Fruit fly (Drosophila melanogaster) whole organism, embryonic: ENCODE data around the gene TFAM.

Experiments used
- Abd-B ChIP-seq: fragments of 200-800 bp; sonication (Bioruptor generic); optimal IDR thresholded peaks from 2 replicates; lab custom pipeline; 2018; ENCODE audit warnings: missing biosample characterization, mild to moderate bottlenecking, missing genetic modification characterization, moderate library complexity
- Adf1 ChIP-seq: fragments of 200-800 bp; sonication (Bioruptor generic); IDR thresholded peaks from 2 replicates; pipeline ENCODE4 v1.3.6; 2022; ENCODE audit warnings: missing biosample characterization, missing genetic modification characterization
- Antp ChIP-seq: fragments of 200-800 bp; sonication (Bioruptor generic); optimal IDR thresholded peaks from 3 replicates; lab custom pipeline; 2016; ENCODE audit warnings: missing biosample characterization, missing genetic modification characterization
- Atf-2 ChIP-seq: fragments of 200-800 bp; sonication (Bioruptor generic); optimal IDR thresholded peaks from 2 replicates; lab custom pipeline; 2016; ENCODE audit warnings: missing biosample characterization, missing genetic modification characterization
- CG10321 ChIP-seq: fragments of 200-800 bp; sonication (Bioruptor generic); IDR thresholded peaks from 2 replicates; pipeline ENCODE4 v1.3.6; 2022; ENCODE audit warnings: missing biosample characterization, missing genetic modification characterization
- CG11085 ChIP-seq: fragments of 200-800 bp; sonication (Bioruptor generic); IDR thresholded peaks from 2 replicates; pipeline ENCODE4 v1.3.6; 2022; ENCODE audit warnings: missing biosample characterization, missing genetic modification characterization
- CG11093 ChIP-seq: fragments of 200-800 bp; sonication (Bioruptor generic); IDR thresholded peaks from 3 replicates; pipeline ENCODE4 v1.3.6; 2022; ENCODE audit warnings: missing biosample characterization, missing genetic modification characterization
- CG11398 ChIP-seq: fragments of 200-800 bp; sonication (Bioruptor generic); optimal IDR thresholded peaks from 2 replicates; lab custom pipeline; 2016; ENCODE audit warnings: missing biosample characterization, missing genetic modification characterization
- CG11696 ChIP-seq: fragments of 200-800 bp; sonication (Bioruptor generic); IDR thresholded peaks from 2 replicates; pipeline ENCODE4 v1.3.6; 2022; ENCODE audit warnings: missing biosample characterization, missing genetic modification characterization
- CG13775 ChIP-seq: fragments of 200-800 bp; sonication (Bioruptor generic); optimal IDR thresholded peaks from 3 replicates; lab custom pipeline; 2017; ENCODE audit warnings: missing biosample characterization, mild to moderate bottlenecking, missing genetic modification characterization
- CG16779 ChIP-seq: fragments of 200-800 bp; sonication (Bioruptor generic); IDR thresholded peaks from 2 replicates; pipeline ENCODE4 v1.3.6; 2022; ENCODE audit warnings: missing biosample characterization, missing genetic modification characterization
- CG18476 ChIP-seq: fragments of 200-800 bp; sonication (Bioruptor generic); optimal IDR thresholded peaks from 2 replicates; lab custom pipeline; 2016; ENCODE audit warnings: missing biosample characterization, mild to moderate bottlenecking, missing genetic modification characterization
- CG2199 ChIP-seq: fragments of 200-800 bp; sonication (Bioruptor generic); IDR thresholded peaks from 3 replicates; pipeline ENCODE4 v1.3.6; 2022; ENCODE audit warnings: missing biosample characterization, missing genetic modification characterization
- CG31224 ChIP-seq: fragments of 200-800 bp; sonication (Bioruptor generic); IDR thresholded peaks from 2 replicates; pipeline ENCODE4 v1.3.6; 2022; ENCODE audit warnings: missing biosample characterization, missing genetic modification characterization
- CG31441 ChIP-seq: fragments of 200-800 bp; sonication (Bioruptor generic); IDR thresholded peaks from 2 replicates; pipeline ENCODE4 v1.3.6; 2022; ENCODE audit warnings: missing biosample characterization, missing genetic modification characterization
- CG4360 ChIP-seq: fragments of 200-800 bp; sonication (Bioruptor generic); IDR thresholded peaks from 2 replicates; pipeline ENCODE4 v1.3.6; 2022; ENCODE audit warnings: missing biosample characterization, missing genetic modification characterization
- CG4424 ChIP-seq: fragments of 200-800 bp; sonication (Bioruptor generic); optimal IDR thresholded peaks from 3 replicates; lab custom pipeline; 2016; ENCODE audit warnings: missing biosample characterization, missing genetic modification characterization
- CG4707 ChIP-seq: fragments of 200-800 bp; sonication (Bioruptor generic); optimal IDR thresholded peaks from 2 replicates; lab custom pipeline; 2018; ENCODE audit warnings: missing biosample characterization, mild to moderate bottlenecking, missing genetic modification characterization, moderate library complexity
- CG4820 ChIP-seq: fragments of 200-800 bp; sonication (Bioruptor generic); optimal IDR thresholded peaks from 3 replicates; lab custom pipeline; 2016; ENCODE audit warnings: missing biosample characterization, missing genetic modification characterization
- CG6683 ChIP-seq: fragments of 200-800 bp; sonication (Bioruptor generic); optimal IDR thresholded peaks from 2 replicates; lab custom pipeline; 2017; ENCODE audit warnings: missing biosample characterization, mild to moderate bottlenecking, missing genetic modification characterization, missing genetic modification reagents
- CG6813 ChIP-seq: fragments of 200-800 bp; sonication (Bioruptor generic); optimal IDR thresholded peaks from 2 replicates; lab custom pipeline; 2017; ENCODE audit warnings: missing biosample characterization, missing genetic modification characterization, mild to moderate bottlenecking, moderate library complexity, missing genetic modification reagents
- CG7372 ChIP-seq: fragments of 200-800 bp; sonication (Bioruptor generic); IDR thresholded peaks from 2 replicates; pipeline ENCODE4 v1.3.6; 2022; ENCODE audit warnings: missing biosample characterization, missing genetic modification characterization
- CG9215 ChIP-seq: fragments of 200-800 bp; sonication (Bioruptor generic); IDR thresholded peaks from 2 replicates; pipeline ENCODE4 v1.3.6; 2022; ENCODE audit warnings: missing biosample characterization, missing genetic modification characterization
- CG9797 ChIP-seq: fragments of 200-800 bp; sonication (Bioruptor generic); optimal IDR thresholded peaks from 3 replicates; lab custom pipeline; 2018; ENCODE audit warnings: missing biosample characterization, mild to moderate bottlenecking, missing genetic modification characterization
- Doc2 ChIP-seq: fragments of 200-800 bp; sonication (Bioruptor generic); IDR thresholded peaks from 2 replicates; pipeline ENCODE4 v1.3.6; 2022; ENCODE audit warnings: missing biosample characterization, missing genetic modification characterization
- Meics ChIP-seq: fragments of 200-800 bp; sonication (Bioruptor generic); optimal IDR thresholded peaks from 2 replicates; lab custom pipeline; 2017; ENCODE audit warnings: missing biosample characterization, mild to moderate bottlenecking, missing genetic modification characterization
- Nf-YB ChIP-seq: fragments of 200-800 bp; sonication (Bioruptor generic); optimal IDR thresholded peaks from 3 replicates; lab custom pipeline; 2019; ENCODE audit warnings: missing biosample characterization, mild to moderate bottlenecking, missing genetic modification characterization, moderate library complexity
- Oaz ChIP-seq: fragments of 200-800 bp; sonication (Bioruptor generic); IDR thresholded peaks from 2 replicates; pipeline ENCODE4 v1.3.6; 2022; ENCODE audit warnings: missing biosample characterization, missing genetic modification characterization
- ap ChIP-seq: fragments of 200-800 bp; sonication (Bioruptor generic); IDR thresholded peaks from 2 replicates; pipeline ENCODE4 v1.3.6; 2022; ENCODE audit warnings: missing biosample characterization, missing genetic modification characterization
- br ChIP-seq: fragments of >200 bp; optimal IDR thresholded peaks from 2 replicates; lab custom pipeline; 2017
- dmrt11E ChIP-seq: fragments of 200-800 bp; sonication (Bioruptor generic); optimal IDR thresholded peaks from 3 replicates; lab custom pipeline; 2018; ENCODE audit warnings: missing biosample characterization, mild to moderate bottlenecking, missing genetic modification characterization, moderate library complexity
- dmrt99B ChIP-seq: fragments of 200-800 bp; sonication (Bioruptor generic); optimal IDR thresholded peaks from 2 replicates; lab custom pipeline; 2018; ENCODE audit warnings: missing biosample characterization, mild to moderate bottlenecking, missing genetic modification characterization, moderate library complexity
- dpn ChIP-seq, 2 experiments: fragments of 200-800 bp; sonication (Bioruptor generic); optimal IDR thresholded peaks; 3 replicates each; lab custom pipeline; 2016; ENCODE audit warnings: missing biosample characterization in 2 of 2, missing genetic modification characterization in 2 of 2
- emc ChIP-seq: fragments of 200-800 bp; sonication (Bioruptor generic); optimal IDR thresholded peaks from 2 replicates; lab custom pipeline; 2016; ENCODE audit warnings: missing biosample characterization, missing genetic modification characterization
- en ChIP-seq: fragments of 200-800 bp; sonication (Bioruptor generic); optimal IDR thresholded peaks from 2 replicates; lab custom pipeline; 2016; ENCODE audit warnings: missing biosample characterization, missing genetic modification characterization
- gce ChIP-seq: fragments of 200-800 bp; sonication (Bioruptor generic); IDR thresholded peaks from 3 replicates; pipeline ENCODE4 v1.3.6; 2022; ENCODE audit warnings: missing biosample characterization, missing genetic modification characterization
- hbn ChIP-seq: fragments of 200-800 bp; sonication (Bioruptor generic); IDR thresholded peaks from 2 replicates; pipeline ENCODE4 v1.3.6; 2022; ENCODE audit warnings: missing biosample characterization, missing genetic modification characterization; ENCODE audit not compliant: partially characterized antibody
- nom ChIP-seq: fragments of 200-800 bp; sonication (Bioruptor generic); optimal IDR thresholded peaks from 2 replicates; lab custom pipeline; 2017; ENCODE audit warnings: missing biosample characterization, missing genetic modification characterization, mild to moderate bottlenecking, moderate library complexity, missing genetic modification reagents
- odd ChIP-seq: fragments of 200-800 bp; sonication (Bioruptor generic); optimal IDR thresholded peaks from 2 replicates; lab custom pipeline; 2017; ENCODE audit warnings: missing biosample characterization, mild to moderate bottlenecking, missing genetic modification characterization
- pnt ChIP-seq: fragments of 200-800 bp; sonication (Bioruptor generic); optimal IDR thresholded peaks from 3 replicates; lab custom pipeline; 2016; ENCODE audit warnings: missing biosample characterization, missing genetic modification characterization
- rib ChIP-seq: fragments of 200-800 bp; sonication (Bioruptor generic); IDR thresholded peaks from 2 replicates; pipeline ENCODE4 v1.3.6; 2022; ENCODE audit warnings: missing biosample characterization, missing genetic modification characterization
- sc ChIP-seq, 3 experiments: fragments of >200 bp in 2 of 3; fragments of 200-800 bp in 1 of 3; sonication (Bioruptor generic) in 1 of 3; optimal IDR thresholded peaks; 2 replicates in 2 of 3; 3 replicates in 1 of 3; lab custom pipeline; 2017; ENCODE audit warnings: mild to moderate bottlenecking in 1 of 3, missing biosample characterization in 1 of 3, missing genetic modification characterization in 1 of 3, missing genetic modification reagents in 1 of 3
- scrt ChIP-seq: fragments of 200-800 bp; sonication (Bioruptor generic); optimal IDR thresholded peaks from 2 replicates; lab custom pipeline; 2018; ENCODE audit warnings: missing biosample characterization, mild to moderate bottlenecking, missing genetic modification characterization, moderate library complexity
- slou ChIP-seq: fragments of 200-800 bp; sonication (Bioruptor generic); optimal IDR thresholded peaks from 3 replicates; lab custom pipeline; 2016; ENCODE audit warnings: missing biosample characterization, missing genetic modification characterization
- ssp ChIP-seq: fragments of 200-800 bp; sonication (Bioruptor generic); IDR thresholded peaks from 2 replicates; pipeline ENCODE4 v1.3.6; 2022; ENCODE audit warnings: missing biosample characterization, missing genetic modification characterization
- sug ChIP-seq: fragments of 200-800 bp; optimal IDR thresholded peaks from 2 replicates; lab custom pipeline; 2019; ENCODE audit warnings: missing biosample characterization, mild to moderate bottlenecking, missing genetic modification characterization, moderate library complexity
- twi ChIP-seq: fragments of 200-800 bp; optimal IDR thresholded peaks from 2 replicates; lab custom pipeline; 2019; ENCODE audit warnings: missing biosample characterization, mild to moderate bottlenecking, missing genetic modification characterization, moderate library complexity
- wor ChIP-seq: fragments of 200-800 bp; sonication (Bioruptor generic); IDR thresholded peaks from 2 replicates; pipeline ENCODE4 v1.3.6; 2022; ENCODE audit warnings: missing biosample characterization, missing genetic modification characterization

Gene TFAM

dm6 chr3R:20594194-20595144 is 17.7 kb upstream of the TFAM start (continued):
- TF ChIP-seq CG31224 (GFP tag; lab: Robert Waterston, UW) (peak; percentile 38; the same call in 1 of the 2 replicates), sc (optimal IDR thresholded peaks at IDR 0.05; lab: Kevin White, UChicago) (no peak), sc (GFP tag; optimal IDR thresholded peaks at IDR 0.05; lab: Kevin White, UChicago) (peak; percentile 87), pnt (GFP tag; lab: Kevin White, UChicago) (peak; percentile 3), br (no peak), CG4707 (GFP tag; lab: Kevin White, UChicago) (peak; percentile 33), Meics (peak; percentile 87), twi (peak; percentile 81), emc (no peak), CG11093 (peak; percentile 69; the same call in 2 of the 3 replicates), Abd-B (GFP tag; lab: Kevin White, UChicago) (peak; percentile 92), CG2199 (peak; percentile 75; the same call in 1 of the 3 replicates), dpn (GFP tag; optimal IDR thresholded peaks at IDR 0.05; lab: Kevin White, UChicago) (peak in 1 of 2 experiments; percentile 77), Antp (GFP tag; lab: Kevin White, UChicago) (no peak), sug (tag; lab: Kevin White, UChicago) (peak; percentile 52), CG7372 (GFP tag; lab: Robert Waterston, UW) (peak; percentile 63), en (GFP tag; lab: Kevin White, UChicago) (no peak), CG18476 (GFP tag; lab: Kevin White, UChicago) (peak; percentile 81), scrt (GFP tag; lab: Kevin White, UChicago) (peak; percentile 75), ssp (GFP tag; lab: Robert Waterston, UW) (peak; percentile 81), dmrt99B (tag; lab: Kevin White, UChicago) (peak; percentile 97), wor (peak; percentile 86), CG31441 (GFP tag; lab: Robert Waterston, UW) (peak; percentile 95), CG9797 (GFP tag; lab: Kevin White, UChicago) (no peak), odd (peak; percentile 85), CG11696 (0 out of 2 replicates have a peak, but pooled peaks have one; percentile 23), CG4820 (peak; percentile 86), Oaz (GFP tag; lab: Robert Waterston, UW) (peak; percentile 42; the same call in 1 of the 2 replicates), Nf-YB (peak; percentile 84), hbn (GFP tag; lab: Robert Waterston, UW) (no peak), Atf-2 (GFP tag; lab: Kevin White, UChicago) (no peak), ap (GFP tag; lab: Robert Waterston, UW) (peak; percentile 64), gce (GFP tag; lab: Robert Waterston, UW) (peak; percentile 74), rib (GFP tag; lab: Robert Waterston, UW) (peak; percentile 38; the same call in 1 of the 2 replicates), slou (GFP tag; lab: Kevin White, UChicago) (peak; percentile 67), nom (GFP tag; lab: Kevin White, UChicago) (peak; percentile 88), dmrt11E (peak; percentile 97), CG6683 (GFP tag; lab: Kevin White, UChicago) (peak; percentile 80), CG11398 (GFP tag; lab: Kevin White, UChicago) (no peak), CG10321 (GFP tag; lab: Robert Waterston, UW) (no peak), CG9215 (GFP tag; lab: Robert Waterston, UW) (peak; percentile 66), Adf1 (GFP tag; lab: Robert Waterston, UW) (no peak; the same call in 1 of the 2 replicates), CG4424 (peak; percentile 87), CG16779 (no peak), CG13775 (peak; percentile 85), CG4360 (GFP tag; lab: Robert Waterston, UW) (peak; percentile 68), CG11085 (GFP tag; lab: Robert Waterston, UW) (peak; percentile 29; the same call in 1 of the 2 replicates), Doc2 (GFP tag; lab: Robert Waterston, UW) (0 out of 2 replicates have a peak, but pooled peaks have one; percentile 14), CG6813 (GFP tag; lab: Kevin White, UChicago) (peak; percentile 86)
